Fruit fly (Drosophila melanogaster): ENCODE measurements around the gene CG33725.

The CG33725 gene

dm6 chr3L:12526433-12527113 is 44.2 kb downstream of the CG33725 start, which contains the start of gene eIF2beta (continued):
- TF ChIP-seq Xrp1 (GFP tag; IDR thresholded peaks at IDR 0.05) (peak; percentile 24; the same call in 1 of the 2 replicates), Mes4 (GFP tag; optimal IDR thresholded peaks at IDR 0.05) (peak; percentile 39), sqz (GFP tag; optimal IDR thresholded peaks at IDR 0.05) (peak; percentile 51), CG4424 (GFP tag; optimal IDR thresholded peaks at IDR 0.05) (peak; percentile 65), CG12744 (GFP tag; optimal IDR thresholded peaks at IDR 0.05) (no peak), CG4854 (GFP tag; optimal IDR thresholded peaks at IDR 0.05) (peak; percentile 26), ac (GFP tag; optimal IDR thresholded peaks at IDR 0.05) (peak; percentile 38), PHDP (tag; optimal IDR thresholded peaks at IDR 0.05) (peak; percentile 45), NK7.1 (GFP tag; optimal IDR thresholded peaks at IDR 0.05) (no peak), Ada2b (GFP tag; IDR thresholded peaks at IDR 0.05) (no peak), CG18262 (tag; optimal IDR thresholded peaks at IDR 0.05) (peak; percentile 53), CG2889 (GFP tag; IDR thresholded peaks at IDR 0.05) (no peak), pho (GFP tag; optimal IDR thresholded peaks at IDR 0.05) (no peak), psq (GFP tag; optimal IDR thresholded peaks at IDR 0.05) (no peak), CG8281 (tag; optimal IDR thresholded peaks at IDR 0.05) (no peak), CG10654 (GFP tag; optimal IDR thresholded peaks at IDR 0.05) (no peak), MBD-R2 (GFP tag; IDR thresholded peaks at IDR 0.05) (peak; percentile 37; the same call in 1 of the 2 replicates), Sin3A (optimal IDR thresholded peaks at IDR 0.05) (peak; percentile 55), CG6854 (GFP tag; optimal IDR thresholded peaks at IDR 0.05) (peak; percentile 38), CG32532 (GFP tag; IDR thresholded peaks at IDR 0.05) (peak; percentile 20; the same call in 1 of the 2 replicates), chif (GFP tag; optimal IDR thresholded peaks at IDR 0.05) (peak; percentile 9 to 30), phol (tag; optimal IDR thresholded peaks at IDR 0.05) (peak; percentile 5), CG2116 (GFP tag; optimal IDR thresholded peaks at IDR 0.05) (peak; percentile 40), CG18599 (GFP tag; optimal IDR thresholded peaks at IDR 0.05) (no peak), CG10267 (tag; optimal IDR thresholded peaks at IDR 0.05) (peak; percentile 51), CG12071 (GFP tag; optimal IDR thresholded peaks at IDR 0.05) (peak; percentile 66), Ravus (GFP tag; IDR thresholded peaks at IDR 0.05) (no peak), btn (GFP tag; optimal IDR thresholded peaks at IDR 0.05) (no peak), BtbVII (GFP tag; optimal IDR thresholded peaks at IDR 0.05) (peak; percentile 51), jigr1 (GFP tag; IDR thresholded peaks at IDR 0.05) (no peak), pfk (GFP tag; optimal IDR thresholded peaks at IDR 0.05) (peak; percentile 32), nmo (GFP tag; optimal IDR thresholded peaks at IDR 0.05) (peak; percentile 41), CG16779 (GFP tag; IDR thresholded peaks at IDR 0.05) (no peak), CG16815 (GFP tag; optimal IDR thresholded peaks at IDR 0.05) (no peak), CG31388 (GFP tag; optimal IDR thresholded peaks at IDR 0.05) (no peak), ind (GFP tag; optimal IDR thresholded peaks at IDR 0.05) (no peak), CG30020 (tag; optimal IDR thresholded peaks at IDR 0.05) (peak; percentile 35), Dip2 (GFP tag; IDR thresholded peaks at IDR 0.05) (no peak), CG15514 (GFP tag; optimal IDR thresholded peaks at IDR 0.05) (peak; percentile 55), oc (tag; optimal IDR thresholded peaks at IDR 0.05) (peak; percentile 47), CG10979 (tag; optimal IDR thresholded peaks at IDR 0.05) (peak; percentile 47), CG7839 (tag; optimal IDR thresholded peaks at IDR 0.05) (peak; percentile 39), CG6254 (GFP tag; optimal IDR thresholded peaks at IDR 0.05) (peak; percentile 80), vfl (GFP tag; optimal IDR thresholded peaks at IDR 0.05) (no peak), disco-r (GFP tag; optimal IDR thresholded peaks at IDR 0.05) (no peak), dimm (GFP tag; IDR thresholded peaks at IDR 0.05) (no peak), sob (GFP tag; IDR thresholded peaks at IDR 0.05) (no peak), sens-2 (GFP tag; IDR thresholded peaks at IDR 0.05) (no peak), Max (GFP tag; optimal IDR thresholded peaks at IDR 0.05) (peak; percentile 51), CG17328 (GFP tag; IDR thresholded peaks at IDR 0.05) (0 out of 2 replicates have a peak, but pooled peaks have one; percentile 22), CG11560 (tag; IDR thresholded peaks at IDR 0.05) (no peak)
